Worm (Caenorhabditis elegans): ENCODE measurements around the gene epc-1.
A peak's percentile ranks its signal among the peaks of the same experiment; 100 is the strongest.

ce11 chrIII:12612519-12612935, 4.1 kb upstream of the epc-1 start:
- TF ChIP-seq skn-1 (tag; optimal IDR thresholded peaks at IDR 0.05) (peak; percentile 72), ama-1 (optimal IDR thresholded peaks at IDR 0.05) (peak; percentile 87), snpc-4 (tag; optimal IDR thresholded peaks at IDR 0.05) (peak; percentile 84), ZK546.5 (tag; optimal IDR thresholded peaks at IDR 0.05) (peak; percentile 63), egl-27 (tag; optimal IDR thresholded peaks at IDR 0.05) (peak; percentile 100), mdl-1 (tag; optimal IDR thresholded peaks at IDR 0.05) (peak; percentile 96 to 98), lin-39 (tag; optimal IDR thresholded peaks at IDR 0.05) (peak; percentile 86), ztf-11 (tag; optimal IDR thresholded peaks at IDR 0.05) (peak; percentile 72), R02D3.7 (tag; optimal IDR thresholded peaks at IDR 0.05) (peak; percentile 16), lin-13 (GFP tag; optimal IDR thresholded peaks at IDR 0.05) (peak; percentile 98), nhr-12 (tag; optimal IDR thresholded peaks at IDR 0.05) (peak; percentile 63), nhr-237 (tag; optimal IDR thresholded peaks at IDR 0.05) (peak; percentile 90), unc-55 (GFP tag; optimal IDR thresholded peaks at IDR 0.05) (peak; percentile 98)

All from whole organism, L2 larva.